Fruit fly (Drosophila melanogaster): ENCODE results near the gene Dus4.
A peak's percentile ranks its signal among the peaks of the same experiment; 100 is the strongest.

Gene Dus4

DNA sequence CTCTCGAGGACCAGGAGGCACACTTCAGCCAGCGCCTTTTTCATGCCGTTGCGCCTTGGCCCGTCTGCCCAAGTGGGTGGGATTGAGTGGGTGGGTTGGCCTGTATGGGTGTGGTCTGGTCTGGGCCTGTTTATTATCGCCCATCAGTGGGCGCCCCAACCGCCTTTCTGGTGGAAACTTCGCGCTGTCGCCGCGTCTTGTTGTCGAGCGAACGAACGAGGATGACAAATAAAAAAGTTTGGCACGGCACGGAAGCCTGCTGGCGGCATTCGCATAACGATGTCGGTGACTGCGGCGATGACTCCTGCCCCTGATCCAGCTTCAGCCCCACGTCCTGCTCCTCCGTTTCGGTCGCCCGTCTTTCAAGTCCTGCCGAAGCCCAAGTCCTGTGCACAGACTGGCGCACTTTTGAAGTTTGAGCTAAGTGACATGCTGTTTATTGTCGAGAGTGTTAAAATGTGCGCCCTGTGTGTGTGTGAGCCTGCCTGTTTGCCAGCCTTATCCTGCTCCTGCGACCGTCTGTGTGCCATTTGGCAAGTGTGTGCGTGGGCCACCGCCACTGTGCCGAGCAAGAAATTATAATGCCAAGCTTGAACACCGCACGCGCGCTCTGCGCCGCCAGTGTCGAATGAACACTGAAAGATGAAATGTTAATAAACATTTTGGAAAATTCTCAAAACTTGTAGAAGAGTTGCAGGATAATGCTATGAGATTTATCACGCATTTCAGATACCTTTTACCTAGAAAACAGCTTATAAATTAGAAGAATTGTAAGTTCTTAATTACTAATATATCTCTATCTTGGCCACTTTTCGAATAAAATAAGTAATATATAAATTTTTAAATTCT, 48.8 kb upstream of the Dus4 start (continued):
- TF ChIP-seq ara (GFP tag; IDR thresholded peaks at IDR 0.05) (no peak; the same call in 1 of the 2 replicates), CrebB (tag; optimal IDR thresholded peaks at IDR 0.05) (peak; percentile 21), odd (GFP tag; optimal IDR thresholded peaks at IDR 0.05) (peak; percentile 78), nom (GFP tag; optimal IDR thresholded peaks at IDR 0.05) (peak; percentile 18), CG15269 (tag; optimal IDR thresholded peaks at IDR 0.05) (peak; percentile 85), CG12219 (GFP tag; optimal IDR thresholded peaks at IDR 0.05) (peak; percentile 30), Abd-B (GFP tag; optimal IDR thresholded peaks at IDR 0.05) (peak; percentile 53), CG7745 (tag; optimal IDR thresholded peaks at IDR 0.05) (no peak), seq (GFP tag; IDR thresholded peaks at IDR 0.05) (peak; percentile 35; the same call in 1 of the 2 replicates), ERR (GFP tag; optimal IDR thresholded peaks at IDR 0.05) (no peak), oc (tag; optimal IDR thresholded peaks at IDR 0.05) (peak; percentile 28), CG1529 (GFP tag; optimal IDR thresholded peaks at IDR 0.05) (peak; percentile 54), Asciz (GFP tag; optimal IDR thresholded peaks at IDR 0.05) (peak; percentile 70), HmgD (GFP tag; optimal IDR thresholded peaks at IDR 0.05) (no peak), CG6175 (GFP tag; IDR thresholded peaks at IDR 0.05) (no peak), nerfin-1 (tag; optimal IDR thresholded peaks at IDR 0.05) (peak; percentile 69), tap (tag; optimal IDR thresholded peaks at IDR 0.05) (peak; percentile 62), CG10209 (GFP tag; optimal IDR thresholded peaks at IDR 0.05) (peak; percentile 76), Opbp (GFP tag; IDR thresholded peaks at IDR 0.05; ENCODE audit: partially characterized antibody) (no peak), Neu2 (GFP tag; optimal IDR thresholded peaks at IDR 0.05; ENCODE audit: borderline replicate concordance) (no peak), gfzf (GFP tag; optimal IDR thresholded peaks at IDR 0.05) (no peak), br (optimal IDR thresholded peaks at IDR 0.05) (no peak), lbe (GFP tag; optimal IDR thresholded peaks at IDR 0.05) (no peak), twi (tag; optimal IDR thresholded peaks at IDR 0.05) (peak; percentile 39), Hr78 (GFP tag; optimal IDR thresholded peaks at IDR 0.05) (peak in 1 of 2 experiments; percentile 26)

dm6 chr2L:19014881-19015366, 48.2 kb upstream of the Dus4 start:
- peak; percentile 46 for TF ChIP-seq mirr (GFP tag; optimal IDR thresholded peaks at IDR 0.05)
- TF ChIP-seq odd (GFP tag; optimal IDR thresholded peaks at IDR 0.05) = no peak
- peak; percentile 0 for TF ChIP-seq CG18476 (GFP tag; optimal IDR thresholded peaks at IDR 0.05)
- no peak; the same call in 1 of the 2 replicates for TF ChIP-seq stc (GFP tag; IDR thresholded peaks at IDR 0.05)
- no peak for TF ChIP-seq Dad (GFP tag; optimal IDR thresholded peaks at IDR 0.05)
- TF ChIP-seq Hey (tag; optimal IDR thresholded peaks at IDR 0.05) = peak; percentile 71
- TF ChIP-seq sisA (GFP tag; IDR thresholded peaks at IDR 0.05) = no peak
- peak; percentile 53 for TF ChIP-seq CG7556 (GFP tag; optimal IDR thresholded peaks at IDR 0.05)
- peak; percentile 82 for TF ChIP-seq crol (GFP tag; IDR thresholded peaks at IDR 0.05)
- no peak for TF ChIP-seq zfh2 (GFP tag; optimal IDR thresholded peaks at IDR 0.05)
- TF ChIP-seq Ets65A (GFP tag) = peak; percentile 44
- TF ChIP-seq tio (GFP tag; optimal IDR thresholded peaks at IDR 0.05) = no peak
- no peak for TF ChIP-seq ind (GFP tag; optimal IDR thresholded peaks at IDR 0.05)
- peak; percentile 57 for TF ChIP-seq CG18599 (GFP tag; optimal IDR thresholded peaks at IDR 0.05)
- TF ChIP-seq CG17361 (GFP tag; IDR thresholded peaks at IDR 0.05) = no peak
- peak; percentile 68 for TF ChIP-seq Deaf1 (tag; optimal IDR thresholded peaks at IDR 0.05)
- no peak for TF ChIP-seq MTF-1 (GFP tag; optimal IDR thresholded peaks at IDR 0.05; ENCODE audit: borderline replicate concordance)
- TF ChIP-seq esg (GFP tag; conservative IDR thresholded peaks at IDR 0.05) = 0 out of 2 replicates have a peak, but pooled peaks have one; percentile 2
- TF ChIP-seq peb (GFP tag; IDR thresholded peaks at IDR 0.05) = no peak
- peak; percentile 40 for TF ChIP-seq Meics (GFP tag; optimal IDR thresholded peaks at IDR 0.05)
- TF ChIP-seq Nf-YC (tag; optimal IDR thresholded peaks at IDR 0.05) = no peak
- peak; percentile 24 for TF ChIP-seq lilli (GFP tag; optimal IDR thresholded peaks at IDR 0.05)
- peak; percentile 5 for TF ChIP-seq abd-A (tag; optimal IDR thresholded peaks at IDR 0.05)
- TF ChIP-seq Aef1 (GFP tag; IDR thresholded peaks at IDR 0.05) = 0 out of 3 replicates have a peak, but pooled peaks have one; percentile 2
- no peak for TF ChIP-seq Fer2 (tag; optimal IDR thresholded peaks at IDR 0.05)

Data from whole organism, embryonic.